Worm (Caenorhabditis elegans) whole organism, mixed stage, embryonic: ENCODE data around the gene clec-57.

ENCODE experiments used
- ces-1 ChIP-seq: fragments of 150-350 bp; optimal IDR thresholded peaks from 2 replicates; lab custom pipeline; 2014; ENCODE audit warnings: missing biosample characterization, missing genetic modification reagents, missing genetic modification characterization
- elt-1 ChIP-seq: sonication (generic microtip); optimal IDR thresholded peaks from 2 replicates; lab custom pipeline; 2017; ENCODE audit warnings: missing genetic modification characterization, mild to moderate bottlenecking, missing compliant biosample characterization, antibody characterized with exemption, moderate library complexity, borderline replicate concordance; ENCODE audit not compliant: insufficient read depth
- elt-3 ChIP-seq: fragments of 150-350 bp; optimal IDR thresholded peaks from 2 replicates; lab custom pipeline; 2014; ENCODE audit warnings: missing biosample characterization, missing genetic modification characterization
- lsy-2 ChIP-seq: fragments of 150-350 bp; optimal IDR thresholded peaks from 2 replicates; lab custom pipeline; 2014; ENCODE audit warnings: missing biosample characterization, missing genetic modification characterization
- nhr-12 ChIP-seq: fragments of 150-350 bp; optimal IDR thresholded peaks from 2 replicates; lab custom pipeline; 2014; ENCODE audit warnings: missing biosample characterization, missing genetic modification characterization
- nhr-28 ChIP-seq: fragments of 150-350 bp; optimal IDR thresholded peaks from 2 replicates; lab custom pipeline; 2014; ENCODE audit warnings: missing biosample characterization, missing genetic modification characterization
- pha-4 ChIP-seq: fragments of 150-350 bp; optimal IDR thresholded peaks from 2 replicates; lab custom pipeline; 2018; ENCODE audit warnings: missing biosample characterization, missing genetic modification reagents, missing genetic modification characterization
- snpc-4 ChIP-seq: fragments of 150-350 bp; optimal IDR thresholded peaks from 2 replicates; lab custom pipeline; 2014; ENCODE audit warnings: missing biosample characterization, missing genetic modification characterization
- unc-39 ChIP-seq: fragments of 150-350 bp; optimal IDR thresholded peaks from 2 replicates; lab custom pipeline; 2014; ENCODE audit warnings: missing biosample characterization, missing genetic modification characterization
- unc-62 ChIP-seq: fragments of 150-350 bp; optimal IDR thresholded peaks from 2 replicates; lab custom pipeline; 2014; ENCODE audit warnings: missing biosample characterization, missing genetic modification reagents, missing genetic modification characterization
- zip-8 ChIP-seq: fragments of 150-350 bp; optimal IDR thresholded peaks from 2 replicates; lab custom pipeline; 2014; ENCODE audit warnings: missing biosample characterization, missing genetic modification characterization

- TF ChIP-seq elt-1 (no peak), unc-39 (no peak), snpc-4 (tag; lab: Kevin White, UChicago) (no peak), lsy-2 (no peak), pha-4 (tag; lab: Kevin White, UChicago) (no peak), nhr-12 (tag; lab: Kevin White, UChicago) (no peak), nhr-28 (tag; lab: Kevin White, UChicago) (no peak), ces-1 (GFP tag; lab: Kevin White, UChicago) (peak; percentile 41), elt-3 (no peak), unc-62 (GFP tag; lab: Kevin White, UChicago) (no peak), zip-8 (tag; lab: Kevin White, UChicago) (no peak)
Observed at ce11 chrV:14423268-14423667, 45.8 kb upstream of the clec-57 start, which contains the start of gene rpoa-12.
